Worm (Caenorhabditis elegans) whole organism, midembryonic: Measurements from ENCODE around the gene plep-1.

Source experiments
- T22C8.4 ChIP-seq: fragments of 200-800 bp; sonication (Bioruptor generic); IDR thresholded peaks from 2 replicates; pipeline ENCODE4 v1.3.6; 2022; ENCODE audit warnings: missing genetic modification characterization, missing compliant biosample characterization
- flt-1 ChIP-seq: fragments of 200-800 bp; sonication (Bioruptor generic); IDR thresholded peaks from 2 replicates; pipeline ENCODE4 v1.3.6; 2022; ENCODE audit warnings: missing genetic modification characterization, missing compliant biosample characterization
- klf-2 ChIP-seq: fragments of 200-800 bp; sonication (Bioruptor generic); conservative IDR thresholded peaks from 2 replicates; pipeline ENCODE4 v1.3.6; 2022; ENCODE audit warnings: missing genetic modification reagents, missing genetic modification characterization, missing compliant biosample characterization
- med-1 ChIP-seq: sonication (generic microtip); optimal IDR thresholded peaks from 2 replicates; lab custom pipeline; 2017; ENCODE audit warnings: missing genetic modification characterization, mild to moderate bottlenecking, missing compliant biosample characterization, antibody characterized with exemption, missing genetic modification reagents; ENCODE audit not compliant: insufficient read depth

ce11 chrII:4358765-4359164, 46.8 kb upstream of the plep-1 start, which contains the start of gene lat-2:
- TF ChIP-seq T22C8.4 (GFP tag; lab: Robert Waterston, UW) (no peak), flt-1 (GFP tag; lab: Robert Waterston, UW) (no peak), med-1 (GFP tag; lab: Kevin White, UChicago) (no peak), klf-2 (no peak)
